Fruit fly (Drosophila melanogaster) whole organism, embryonic: ENCODE data around the gene GNBP2.

Experiments used
- Antp ChIP-seq: fragments of 200-800 bp; sonication (Bioruptor generic); optimal IDR thresholded peaks from 3 replicates; lab custom pipeline; 2016; ENCODE audit warnings: missing biosample characterization, missing genetic modification characterization
- Atf-2 ChIP-seq: fragments of 200-800 bp; sonication (Bioruptor generic); optimal IDR thresholded peaks from 2 replicates; lab custom pipeline; 2016; ENCODE audit warnings: missing biosample characterization, missing genetic modification characterization
- B-H1 ChIP-seq: fragments of 200-800 bp; sonication (Bioruptor generic); IDR thresholded peaks from 3 replicates; pipeline ENCODE4 v1.3.6; 2022; ENCODE audit warnings: missing biosample characterization, missing genetic modification characterization
- Bteb2 ChIP-seq: fragments of 200-800 bp; sonication (Bioruptor generic); optimal IDR thresholded peaks from 2 replicates; lab custom pipeline; 2016; ENCODE audit warnings: missing biosample characterization, missing genetic modification characterization
- C15 ChIP-seq: fragments of 200-800 bp; sonication (Bioruptor generic); IDR thresholded peaks from 3 replicates; pipeline ENCODE4 v1.3.6; 2022; ENCODE audit warnings: missing biosample characterization, missing genetic modification characterization
- CG10274 ChIP-seq: fragments of 200-800 bp; sonication (Bioruptor generic); optimal IDR thresholded peaks from 3 replicates; lab custom pipeline; 2017; ENCODE audit warnings: missing biosample characterization, mild to moderate bottlenecking, missing genetic modification characterization
- CG11695 ChIP-seq: fragments of 200-800 bp; sonication (Bioruptor generic); IDR thresholded peaks from 3 replicates; pipeline ENCODE4 v1.3.6; 2022; ENCODE audit warnings: missing biosample characterization, missing genetic modification characterization
- CG12659 ChIP-seq: fragments of 200-800 bp; sonication (Bioruptor generic); optimal IDR thresholded peaks from 3 replicates; lab custom pipeline; 2017; ENCODE audit warnings: mild to moderate bottlenecking, missing biosample characterization, missing genetic modification reagents, missing genetic modification characterization
- CG14050 ChIP-seq: fragments of 200-800 bp; sonication (Bioruptor generic); IDR thresholded peaks from 3 replicates; pipeline ENCODE4 v1.3.6; 2022; ENCODE audit warnings: missing biosample characterization, missing genetic modification characterization
- CG17829 ChIP-seq: fragments of 200-800 bp; optimal IDR thresholded peaks from 2 replicates; lab custom pipeline; 2019; ENCODE audit warnings: missing biosample characterization, mild to moderate bottlenecking, missing genetic modification characterization, moderate library complexity
- CG18476 ChIP-seq: fragments of 200-800 bp; sonication (Bioruptor generic); optimal IDR thresholded peaks from 2 replicates; lab custom pipeline; 2016; ENCODE audit warnings: missing biosample characterization, mild to moderate bottlenecking, missing genetic modification characterization
- CG32532 ChIP-seq: fragments of 200-800 bp; sonication (Bioruptor generic); IDR thresholded peaks from 2 replicates; pipeline ENCODE4 v1.3.6; 2022; ENCODE audit warnings: missing biosample characterization, missing genetic modification characterization
- CG32767 ChIP-seq: fragments of 200-800 bp; sonication (Bioruptor generic); IDR thresholded peaks from 2 replicates; pipeline ENCODE4 v1.3.6; 2022; ENCODE audit warnings: missing biosample characterization, missing genetic modification characterization
- CG3726 ChIP-seq: fragments of 200-800 bp; sonication (Bioruptor generic); IDR thresholded peaks from 3 replicates; pipeline ENCODE4, ENCODE4 v1.3.6; 2022; ENCODE audit warnings: missing biosample characterization, missing genetic modification characterization
- CG4404 ChIP-seq: fragments of 200-800 bp; sonication (Bioruptor generic); IDR thresholded peaks from 2 replicates; pipeline ENCODE4 v1.3.6; 2022; ENCODE audit warnings: missing biosample characterization, missing genetic modification characterization
- CG4854 ChIP-seq: fragments of 200-800 bp; sonication (Bioruptor generic); optimal IDR thresholded peaks from 2 replicates; lab custom pipeline; 2016; ENCODE audit warnings: missing biosample characterization, missing genetic modification characterization, inconsistent platforms
- CG5245 ChIP-seq: fragments of 200-800 bp; sonication (Bioruptor generic); optimal IDR thresholded peaks from 3 replicates; lab custom pipeline; 2016; ENCODE audit warnings: missing biosample characterization, missing genetic modification characterization
- CG9609 ChIP-seq: fragments of 200-800 bp; sonication (Bioruptor generic); optimal IDR thresholded peaks from 3 replicates; lab custom pipeline; 2016; ENCODE audit warnings: missing biosample characterization, missing genetic modification characterization
- CoRest ChIP-seq: fragments of 200-800 bp; sonication (Bioruptor generic); optimal IDR thresholded peaks from 3 replicates; lab custom pipeline; 2018; ENCODE audit warnings: missing biosample characterization, mild to moderate bottlenecking, missing genetic modification characterization, moderate library complexity
- Dll ChIP-seq: fragments of 200-800 bp; sonication (Bioruptor generic); IDR thresholded peaks from 4 replicates; pipeline ENCODE4 v1.3.6; 2022; ENCODE audit warnings: missing biosample characterization, missing genetic modification characterization; ENCODE audit not compliant: partially characterized antibody
- E2f1 ChIP-seq: fragments of 200-800 bp; sonication (Bioruptor generic); IDR thresholded peaks from 2 replicates; pipeline ENCODE4 v1.3.6; 2022; ENCODE audit warnings: missing biosample characterization, missing genetic modification characterization
- Fer2 ChIP-seq: fragments of 200-800 bp; sonication (Bioruptor generic); optimal IDR thresholded peaks from 2 replicates; lab custom pipeline; 2018; ENCODE audit warnings: missing biosample characterization, mild to moderate bottlenecking, missing genetic modification characterization, moderate library complexity
- Neu2 ChIP-seq: fragments of 200-800 bp; sonication (Bioruptor generic); optimal IDR thresholded peaks from 3 replicates; lab custom pipeline; 2016; ENCODE audit warnings: missing biosample characterization, missing genetic modification characterization, borderline replicate concordance
- Oli ChIP-seq: fragments of 200-800 bp; sonication (Bioruptor generic); optimal IDR thresholded peaks from 2 replicates; lab custom pipeline; 2018; ENCODE audit warnings: missing biosample characterization, mild to moderate bottlenecking, missing genetic modification characterization, moderate library complexity
- Ssrp ChIP-seq: fragments of 200-800 bp; sonication (Bioruptor generic); optimal IDR thresholded peaks from 2 replicates; lab custom pipeline; 2018; ENCODE audit warnings: missing biosample characterization, mild to moderate bottlenecking, missing genetic modification characterization, moderate library complexity
- al ChIP-seq: fragments of 200-800 bp; sonication (Bioruptor generic); IDR thresholded peaks from 2 replicates; pipeline ENCODE4 v1.3.6; 2022; ENCODE audit warnings: missing biosample characterization, missing genetic modification characterization
- ato ChIP-seq: fragments of 200-800 bp; sonication (Bioruptor generic); IDR thresholded peaks from 2 replicates; pipeline ENCODE4 v1.3.6; 2022; ENCODE audit warnings: missing biosample characterization, missing genetic modification characterization; ENCODE audit not compliant: partially characterized antibody
- bbx ChIP-seq: fragments of 200-800 bp; sonication (Bioruptor generic); IDR thresholded peaks from 2 replicates; pipeline ENCODE4 v1.3.6; 2022; ENCODE audit warnings: missing biosample characterization, missing genetic modification characterization; ENCODE audit not compliant: partially characterized antibody
- bcd ChIP-seq: fragments of 200-800 bp; sonication (Bioruptor generic); optimal IDR thresholded peaks from 2 replicates; lab custom pipeline; 2017; ENCODE audit warnings: missing biosample characterization, mild to moderate bottlenecking, missing genetic modification characterization
- btn ChIP-seq: fragments of 200-800 bp; sonication (Bioruptor generic); optimal IDR thresholded peaks from 2 replicates; lab custom pipeline; 2016; ENCODE audit warnings: missing biosample characterization, missing genetic modification characterization
- dan ChIP-seq: fragments of 200-800 bp; sonication (Bioruptor generic); IDR thresholded peaks from 2 replicates; pipeline ENCODE4 v1.3.6; 2022; ENCODE audit warnings: missing biosample characterization, missing genetic modification characterization
- exex ChIP-seq: fragments of 200-800 bp; sonication (Bioruptor generic); optimal IDR thresholded peaks from 4 replicates; lab custom pipeline; 2018; ENCODE audit warnings: missing biosample characterization, mild to moderate bottlenecking, missing genetic modification characterization, moderate library complexity
- jumu ChIP-seq: fragments of 200-800 bp; sonication (Bioruptor generic); optimal IDR thresholded peaks from 3 replicates; lab custom pipeline; 2016; ENCODE audit warnings: missing biosample characterization, missing genetic modification characterization
- kay ChIP-seq: fragments of 200-800 bp; sonication (Bioruptor generic); optimal IDR thresholded peaks from 2 replicates; lab custom pipeline; 2016; ENCODE audit warnings: missing biosample characterization, missing genetic modification characterization
- lilli ChIP-seq: fragments of 200-800 bp; sonication (Bioruptor generic); optimal IDR thresholded peaks from 3 replicates; lab custom pipeline; 2016; ENCODE audit warnings: missing biosample characterization, missing genetic modification characterization
- mam ChIP-seq: fragments of 200-800 bp; sonication (Bioruptor generic); optimal IDR thresholded peaks from 3 replicates; lab custom pipeline; 2016; ENCODE audit warnings: missing biosample characterization, missing genetic modification characterization
- mirr ChIP-seq: fragments of 200-800 bp; sonication (Bioruptor generic); optimal IDR thresholded peaks from 3 replicates; lab custom pipeline; 2018; ENCODE audit warnings: missing biosample characterization, mild to moderate bottlenecking, missing genetic modification characterization
- nerfin-1 ChIP-seq: fragments of 200-800 bp; sonication (Bioruptor generic); optimal IDR thresholded peaks from 3 replicates; lab custom pipeline; 2019; ENCODE audit warnings: missing biosample characterization, mild to moderate bottlenecking, missing genetic modification characterization, moderate library complexity
- nom ChIP-seq: fragments of 200-800 bp; sonication (Bioruptor generic); optimal IDR thresholded peaks from 2 replicates; lab custom pipeline; 2017; ENCODE audit warnings: missing biosample characterization, missing genetic modification characterization, mild to moderate bottlenecking, moderate library complexity, missing genetic modification reagents
- odd ChIP-seq: fragments of 200-800 bp; sonication (Bioruptor generic); optimal IDR thresholded peaks from 2 replicates; lab custom pipeline; 2017; ENCODE audit warnings: missing biosample characterization, mild to moderate bottlenecking, missing genetic modification characterization
- pb ChIP-seq: fragments of 200-800 bp; sonication (Bioruptor generic); optimal IDR thresholded peaks from 3 replicates; lab custom pipeline; 2016; ENCODE audit warnings: missing biosample characterization, missing genetic modification characterization
- pnt ChIP-seq: fragments of 200-800 bp; sonication (Bioruptor generic); optimal IDR thresholded peaks from 3 replicates; lab custom pipeline; 2016; ENCODE audit warnings: missing biosample characterization, missing genetic modification characterization
- rib ChIP-seq: fragments of 200-800 bp; sonication (Bioruptor generic); IDR thresholded peaks from 2 replicates; pipeline ENCODE4 v1.3.6; 2022; ENCODE audit warnings: missing biosample characterization, missing genetic modification characterization
- ro ChIP-seq: fragments of 200-800 bp; sonication (Bioruptor generic); IDR thresholded peaks from 2 replicates; pipeline ENCODE4 v1.3.6; 2022; ENCODE audit warnings: missing biosample characterization, missing genetic modification characterization
- seq ChIP-seq: fragments of 200-800 bp; sonication (Bioruptor generic); IDR thresholded peaks from 2 replicates; pipeline ENCODE4 v1.3.6; 2022; ENCODE audit warnings: missing biosample characterization, missing genetic modification characterization
- slp2 ChIP-seq: fragments of 200-800 bp; sonication (Bioruptor generic); optimal IDR thresholded peaks from 2 replicates; lab custom pipeline; 2016; ENCODE audit warnings: missing biosample characterization, missing genetic modification characterization
- tx ChIP-seq: fragments of 200-800 bp; sonication (Bioruptor generic); optimal IDR thresholded peaks from 2 replicates; lab custom pipeline; 2016; ENCODE audit warnings: missing biosample characterization, missing genetic modification characterization
- unc-4 ChIP-seq: fragments of 200-800 bp; sonication (Bioruptor generic); IDR thresholded peaks from 2 replicates; pipeline ENCODE4 v1.3.6; 2022; ENCODE audit warnings: missing biosample characterization, missing genetic modification characterization; ENCODE audit not compliant: partially characterized antibody
- wor ChIP-seq: fragments of 200-800 bp; sonication (Bioruptor generic); IDR thresholded peaks from 2 replicates; pipeline ENCODE4 v1.3.6; 2022; ENCODE audit warnings: missing biosample characterization, missing genetic modification characterization
- zen2 ChIP-seq: fragments of 200-800 bp; sonication (Bioruptor generic); IDR thresholded peaks from 3 replicates; pipeline ENCODE4 v1.3.6; 2022; ENCODE audit warnings: missing biosample characterization, missing genetic modification characterization; ENCODE audit not compliant: partially characterized antibody

Gene GNBP2

dm6 chr3L:18681550-18682217, 6.5 kb upstream of the GNBP2 start, which contains the start of the genes Sgf11 and CG32202 (continued):
- TF ChIP-seq CG3726 (GFP tag; lab: Robert Waterston, UW) (no peak), CG4404 (no peak), pb (GFP tag; lab: Kevin White, UChicago) (no peak), Antp (no peak), dan (GFP tag; lab: Robert Waterston, UW) (no peak), tx (GFP tag; lab: Kevin White, UChicago) (no peak), CG11695 (GFP tag; lab: Robert Waterston, UW) (no peak), Bteb2 (GFP tag; lab: Kevin White, UChicago) (peak; percentile 21), CG12659 (GFP tag; lab: Kevin White, UChicago) (peak; percentile 88), E2f1 (GFP tag; lab: Robert Waterston, UW) (peak; percentile 32; the same call in 1 of the 2 replicates), Ssrp (tag; lab: Kevin White, UChicago) (peak; percentile 65), mirr (GFP tag; lab: Kevin White, UChicago) (no peak), zen2 (GFP tag; lab: Robert Waterston, UW) (no peak), ro (GFP tag; lab: Robert Waterston, UW) (no peak), Atf-2 (GFP tag; lab: Kevin White, UChicago) (no peak), rib (GFP tag; lab: Robert Waterston, UW) (no peak), ato (no peak), slp2 (no peak), nom (no peak), seq (no peak), pnt (GFP tag; lab: Kevin White, UChicago) (peak; percentile 2), odd (peak; percentile 28), CG10274 (GFP tag; lab: Kevin White, UChicago) (no peak), CG18476 (GFP tag; lab: Kevin White, UChicago) (no peak), CG14050 (GFP tag; lab: Robert Waterston, UW) (peak; percentile 47; the same call in 1 of the 3 replicates), Oli (peak; percentile 55), al (GFP tag; lab: Robert Waterston, UW) (0 out of 2 replicates have a peak, but pooled peaks have one; percentile 17), lilli (GFP tag; lab: Kevin White, UChicago) (peak; percentile 57), CG9609 (GFP tag; lab: Kevin White, UChicago) (no peak), CG4854 (GFP tag; lab: Kevin White, UChicago) (no peak), B-H1 (GFP tag; lab: Robert Waterston, UW) (peak; percentile 30; the same call in 1 of the 3 replicates), unc-4 (GFP tag; lab: Robert Waterston, UW) (no peak), btn (no peak), Neu2 (no peak), exex (peak; percentile 37), jumu (GFP tag; lab: Kevin White, UChicago) (no peak), CG5245 (GFP tag; lab: Kevin White, UChicago) (peak; percentile 7), CoRest (peak; percentile 86), nerfin-1 (peak; percentile 56), mam (GFP tag; lab: Kevin White, UChicago) (peak; percentile 35), C15 (no peak), kay (GFP tag; lab: Kevin White, UChicago) (peak; percentile 49), bcd (GFP tag; lab: Kevin White, UChicago) (peak; percentile 55), wor (GFP tag; lab: Robert Waterston, UW) (0 out of 2 replicates have a peak, but pooled peaks have one; percentile 20), Fer2 (peak; percentile 36), Dll (no peak), CG32532 (GFP tag; lab: Robert Waterston, UW) (peak; percentile 64; the same call in 1 of the 2 replicates), CG32767 (peak; percentile 44; the same call in 1 of the 2 replicates), bbx (GFP tag; lab: Robert Waterston, UW) (no peak), CG17829 (tag; lab: Kevin White, UChicago) (peak; percentile 70)
